Fruit fly (Drosophila melanogaster) whole organism, embryonic: ENCODE results near the gene CG7742.

Experiments used
- Asciz ChIP-seq: fragments of 200-800 bp; sonication (Bioruptor generic); optimal IDR thresholded peaks from 2 replicates; lab custom pipeline; 2017; ENCODE audit warnings: missing biosample characterization, mild to moderate bottlenecking, missing genetic modification characterization, missing genetic modification reagents
- CG10565 ChIP-seq: fragments of 200-800 bp; sonication (Bioruptor generic); optimal IDR thresholded peaks from 3 replicates; lab custom pipeline; 2016; ENCODE audit warnings: missing biosample characterization, mild to moderate bottlenecking, missing genetic modification characterization
- CG11560 ChIP-seq: fragments of 200-800 bp; sonication (Bioruptor generic); IDR thresholded peaks from 3 replicates; pipeline ENCODE4 v1.3.6; 2022; ENCODE audit warnings: missing biosample characterization, missing genetic modification characterization
- CG13287 ChIP-seq: fragments of 200-800 bp; sonication (Bioruptor generic); IDR thresholded peaks from 2 replicates; pipeline ENCODE4 v1.3.6; 2022; ENCODE audit warnings: missing biosample characterization, missing genetic modification characterization; ENCODE audit not compliant: partially characterized antibody
- CG13424 ChIP-seq: fragments of 200-800 bp; sonication (Bioruptor generic); optimal IDR thresholded peaks from 2 replicates; lab custom pipeline; 2019; ENCODE audit warnings: missing biosample characterization, mild to moderate bottlenecking, missing genetic modification characterization, moderate library complexity
- CG15601 ChIP-seq: fragments of 200-800 bp; sonication (Bioruptor generic); optimal IDR thresholded peaks from 3 replicates; lab custom pipeline; 2019; ENCODE audit warnings: missing biosample characterization, mild to moderate bottlenecking, missing genetic modification characterization, moderate library complexity
- CG1602 ChIP-seq: fragments of 200-800 bp; sonication (Bioruptor generic); optimal IDR thresholded peaks from 3 replicates; lab custom pipeline; 2016; ENCODE audit warnings: missing biosample characterization, missing genetic modification characterization
- CG17802 ChIP-seq: fragments of 200-800 bp; sonication (Bioruptor generic); optimal IDR thresholded peaks from 2 replicates; lab custom pipeline; 2018; ENCODE audit warnings: missing biosample characterization, mild to moderate bottlenecking, missing genetic modification characterization, moderate library complexity
- CG17829 ChIP-seq: fragments of 200-800 bp; optimal IDR thresholded peaks from 2 replicates; lab custom pipeline; 2019; ENCODE audit warnings: missing biosample characterization, mild to moderate bottlenecking, missing genetic modification characterization, moderate library complexity
- CG2199 ChIP-seq: fragments of 200-800 bp; sonication (Bioruptor generic); IDR thresholded peaks from 3 replicates; pipeline ENCODE4 v1.3.6; 2022; ENCODE audit warnings: missing biosample characterization, missing genetic modification characterization
- CG31388 ChIP-seq: fragments of 200-800 bp; sonication (Bioruptor generic); optimal IDR thresholded peaks from 2 replicates; lab custom pipeline; 2016; ENCODE audit warnings: missing biosample characterization, missing genetic modification characterization
- CG3838 ChIP-seq: fragments of 200-800 bp; sonication (Bioruptor generic); optimal IDR thresholded peaks from 3 replicates; lab custom pipeline; 2016; ENCODE audit warnings: missing biosample characterization, missing genetic modification characterization
- CG3847 ChIP-seq: fragments of 200-800 bp; sonication (Bioruptor generic); IDR thresholded peaks from 2 replicates; pipeline ENCODE4 v1.3.6; 2022; ENCODE audit warnings: missing biosample characterization, missing genetic modification characterization
- CG42726 ChIP-seq: fragments of 200-800 bp; sonication (Bioruptor generic); IDR thresholded peaks from 2 replicates; pipeline ENCODE4 v1.3.6; 2022; ENCODE audit warnings: missing biosample characterization, missing genetic modification characterization; ENCODE audit not compliant: partially characterized antibody
- CG6765 ChIP-seq: fragments of 200-800 bp; sonication (Bioruptor generic); optimal IDR thresholded peaks from 3 replicates; lab custom pipeline; 2017; ENCODE audit warnings: missing biosample characterization, mild to moderate bottlenecking, missing genetic modification characterization
- CG7372 ChIP-seq: fragments of 200-800 bp; sonication (Bioruptor generic); IDR thresholded peaks from 2 replicates; pipeline ENCODE4 v1.3.6; 2022; ENCODE audit warnings: missing biosample characterization, missing genetic modification characterization
- CG8388 ChIP-seq: fragments of 200-800 bp; sonication (Bioruptor generic); optimal IDR thresholded peaks from 2 replicates; lab custom pipeline; 2019; ENCODE audit warnings: missing biosample characterization, mild to moderate bottlenecking, missing genetic modification characterization, moderate library complexity
- D19B ChIP-seq: fragments of 200-800 bp; sonication (Bioruptor generic); optimal IDR thresholded peaks from 2 replicates; lab custom pipeline; 2017; ENCODE audit warnings: missing biosample characterization, mild to moderate bottlenecking, missing genetic modification characterization
- Dbx ChIP-seq: fragments of 200-800 bp; sonication (Bioruptor generic); IDR thresholded peaks from 3 replicates; pipeline ENCODE4 v1.3.6; 2022; ENCODE audit warnings: missing biosample characterization, missing genetic modification characterization
- Dll ChIP-seq: fragments of 200-800 bp; sonication (Bioruptor generic); IDR thresholded peaks from 4 replicates; pipeline ENCODE4 v1.3.6; 2022; ENCODE audit warnings: missing biosample characterization, missing genetic modification characterization; ENCODE audit not compliant: partially characterized antibody
- Doc2 ChIP-seq: fragments of 200-800 bp; sonication (Bioruptor generic); IDR thresholded peaks from 2 replicates; pipeline ENCODE4 v1.3.6; 2022; ENCODE audit warnings: missing biosample characterization, missing genetic modification characterization
- Drgx ChIP-seq: fragments of 200-800 bp; sonication (Bioruptor generic); IDR thresholded peaks from 2 replicates; pipeline ENCODE4 v1.3.6; 2022; ENCODE audit warnings: missing biosample characterization, missing genetic modification characterization
- E2f2 ChIP-seq: fragments of 200-800 bp; sonication (Bioruptor generic); IDR thresholded peaks from 2 replicates; pipeline ENCODE4 v1.3.6; 2022; ENCODE audit warnings: missing biosample characterization, missing genetic modification characterization
- ERR ChIP-seq: fragments of 200-800 bp; sonication (Bioruptor generic); optimal IDR thresholded peaks from 2 replicates; lab custom pipeline; 2016; ENCODE audit warnings: missing biosample characterization, missing genetic modification characterization
- Ets65A ChIP-seq: fragments of 200-800 bp; sonication (Bioruptor generic); peaks from one replicate; lab custom pipeline; 2016; ENCODE audit warnings: missing biosample characterization, missing genetic modification characterization
- HLH4C ChIP-seq: fragments of 200-800 bp; sonication (Bioruptor generic); IDR thresholded peaks from 3 replicates; pipeline ENCODE4 v1.3.6; 2022; ENCODE audit warnings: missing biosample characterization, missing genetic modification characterization; ENCODE audit not compliant: partially characterized antibody
- HmgD ChIP-seq: fragments of 200-800 bp; sonication (Bioruptor generic); optimal IDR thresholded peaks from 3 replicates; lab custom pipeline; 2016; ENCODE audit warnings: missing biosample characterization, missing genetic modification characterization
- Hr51 ChIP-seq, 2 experiments: fragments of 200-800 bp; sonication (Bioruptor generic); optimal IDR thresholded peaks; 2 replicates in 1 of 2; 3 replicates in 1 of 2; lab custom pipeline; 2016 to 2018; ENCODE audit warnings: missing biosample characterization in 2 of 2, missing genetic modification characterization in 2 of 2, mild to moderate bottlenecking in 1 of 2, moderate library complexity in 1 of 2
- Kr ChIP-seq: fragments of 200-800 bp; sonication (Bioruptor generic); optimal IDR thresholded peaks from 2 replicates; lab custom pipeline; 2017; ENCODE audit warnings: missing biosample characterization, mild to moderate bottlenecking, missing genetic modification characterization
- MTF-1 ChIP-seq: fragments of 200-800 bp; sonication (Bioruptor generic); optimal IDR thresholded peaks from 2 replicates; lab custom pipeline; 2018; ENCODE audit warnings: missing biosample characterization, mild to moderate bottlenecking, missing genetic modification characterization, borderline replicate concordance
- Max ChIP-seq: fragments of 200-800 bp; sonication (Bioruptor generic); optimal IDR thresholded peaks from 2 replicates; lab custom pipeline; 2016; ENCODE audit warnings: missing biosample characterization, mild to moderate bottlenecking, missing genetic modification characterization
- NfI ChIP-seq: fragments of 200-800 bp; sonication (Bioruptor generic); optimal IDR thresholded peaks from 3 replicates; lab custom pipeline; 2018; ENCODE audit warnings: missing biosample characterization, mild to moderate bottlenecking, missing genetic modification characterization, moderate library complexity
- TFAM ChIP-seq: fragments of 200-800 bp; sonication (Bioruptor generic); optimal IDR thresholded peaks from 2 replicates; lab custom pipeline; 2017; ENCODE audit warnings: missing biosample characterization, missing genetic modification characterization, inconsistent platforms
- Xbp1 ChIP-seq: fragments of 200-800 bp; sonication (Bioruptor generic); optimal IDR thresholded peaks from 3 replicates; lab custom pipeline; 2016; ENCODE audit warnings: missing biosample characterization, mild to moderate bottlenecking, missing genetic modification characterization
- chn ChIP-seq: fragments of 200-800 bp; sonication (Bioruptor generic); optimal IDR thresholded peaks from 2 replicates; lab custom pipeline; 2016; ENCODE audit warnings: missing biosample characterization, missing genetic modification characterization
- eyg ChIP-seq: fragments of 200-800 bp; sonication (Bioruptor generic); optimal IDR thresholded peaks from 3 replicates; lab custom pipeline; 2016; ENCODE audit warnings: missing biosample characterization, missing genetic modification characterization
- fd64A ChIP-seq: fragments of 200-800 bp; sonication (Bioruptor generic); optimal IDR thresholded peaks from 3 replicates; lab custom pipeline; 2018; ENCODE audit warnings: missing biosample characterization, mild to moderate bottlenecking, missing genetic modification characterization
- fu2 ChIP-seq: fragments of 200-800 bp; sonication (Bioruptor generic); optimal IDR thresholded peaks from 2 replicates; lab custom pipeline; 2016; ENCODE audit warnings: missing biosample characterization, missing genetic modification characterization
- gce ChIP-seq: fragments of 200-800 bp; sonication (Bioruptor generic); IDR thresholded peaks from 3 replicates; pipeline ENCODE4 v1.3.6; 2022; ENCODE audit warnings: missing biosample characterization, missing genetic modification characterization
- grau ChIP-seq: fragments of 200-800 bp; optimal IDR thresholded peaks from 3 replicates; lab custom pipeline; 2019; ENCODE audit warnings: missing biosample characterization, mild to moderate bottlenecking, missing genetic modification characterization, moderate library complexity
- ken ChIP-seq: fragments of 200-800 bp; sonication (Bioruptor generic); IDR thresholded peaks from 3 replicates; pipeline ENCODE4 v1.3.6; 2022; ENCODE audit warnings: missing biosample characterization, missing genetic modification characterization
- mld ChIP-seq: fragments of 200-800 bp; sonication (Bioruptor generic); IDR thresholded peaks from 3 replicates; pipeline ENCODE4 v1.3.6; 2022; ENCODE audit warnings: missing biosample characterization, missing genetic modification characterization; ENCODE audit not compliant: partially characterized antibody
- nerfin-1 ChIP-seq: fragments of 200-800 bp; sonication (Bioruptor generic); optimal IDR thresholded peaks from 3 replicates; lab custom pipeline; 2019; ENCODE audit warnings: missing biosample characterization, mild to moderate bottlenecking, missing genetic modification characterization, moderate library complexity
- odd ChIP-seq: fragments of 200-800 bp; sonication (Bioruptor generic); optimal IDR thresholded peaks from 2 replicates; lab custom pipeline; 2017; ENCODE audit warnings: missing biosample characterization, mild to moderate bottlenecking, missing genetic modification characterization
- pb ChIP-seq: fragments of 200-800 bp; sonication (Bioruptor generic); optimal IDR thresholded peaks from 3 replicates; lab custom pipeline; 2016; ENCODE audit warnings: missing biosample characterization, missing genetic modification characterization
- psq ChIP-seq: fragments of 200-800 bp; sonication (Bioruptor generic); optimal IDR thresholded peaks from 2 replicates; lab custom pipeline; 2017; ENCODE audit warnings: missing biosample characterization, missing genetic modification characterization
- run ChIP-seq: fragments of 200-800 bp; sonication (Bioruptor generic); optimal IDR thresholded peaks from 3 replicates; lab custom pipeline; 2018; ENCODE audit warnings: missing biosample characterization, mild to moderate bottlenecking, missing genetic modification characterization
- sima ChIP-seq: fragments of 200-800 bp; sonication (Bioruptor generic); optimal IDR thresholded peaks from 2 replicates; lab custom pipeline; 2016; ENCODE audit warnings: missing biosample characterization, missing genetic modification characterization
- tgo ChIP-seq: fragments of 200-800 bp; sonication (Bioruptor generic); IDR thresholded peaks from 3 replicates; pipeline ENCODE4 v1.3.6; 2022; ENCODE audit warnings: missing biosample characterization, missing genetic modification characterization
- zf30C ChIP-seq: fragments of 200-800 bp; sonication (Bioruptor generic); optimal IDR thresholded peaks from 3 replicates; lab custom pipeline; 2018; ENCODE audit warnings: missing biosample characterization, mild to moderate bottlenecking, missing genetic modification characterization

The CG7742 gene

DNA sequence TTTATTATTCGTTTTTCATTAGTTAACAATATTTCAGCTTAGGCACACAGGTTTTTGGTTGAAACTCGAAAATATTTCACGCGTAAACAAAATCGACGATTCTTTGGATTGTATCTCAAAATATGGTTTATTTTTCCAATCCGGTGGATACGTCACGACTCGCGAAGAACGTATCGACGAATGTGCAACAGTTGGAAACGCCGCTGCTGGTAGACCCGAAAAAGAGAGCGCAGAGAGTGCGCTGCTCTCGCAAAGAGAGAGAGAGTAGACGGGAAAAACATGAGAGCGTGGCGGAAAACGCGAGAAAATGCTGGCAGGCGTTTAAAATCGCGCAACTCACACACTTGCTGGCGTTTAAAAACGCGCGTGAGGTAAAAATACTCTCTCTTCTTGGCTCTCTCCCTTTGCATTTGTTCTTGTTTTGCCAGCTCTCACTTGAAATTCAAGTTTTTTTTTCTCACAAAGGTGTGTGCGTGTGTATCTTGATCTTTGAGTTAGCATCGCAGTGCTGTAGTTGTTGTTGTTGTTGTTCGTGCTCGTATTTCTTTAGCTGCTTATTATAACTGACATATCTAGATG lies 22.4 kb upstream of the CG7742 start (continued):
- TF ChIP-seq gce = 0 out of 3 replicates have a peak, but pooled peaks have one; percentile 49
- TF ChIP-seq Dll (GFP tag; lab: Robert Waterston, UW) = peak; percentile 76
- no peak for TF ChIP-seq CG3847 (GFP tag; lab: Robert Waterston, UW)
- TF ChIP-seq tgo (GFP tag; lab: Robert Waterston, UW) = no peak
- no peak for TF ChIP-seq Hr51 (GFP tag; optimal IDR thresholded peaks at IDR 0.05; lab: Kevin White, UChicago)
- TF ChIP-seq CG7372 (GFP tag; lab: Robert Waterston, UW) = no peak
- no peak for TF ChIP-seq grau (tag; lab: Kevin White, UChicago)
- TF ChIP-seq TFAM = no peak
- TF ChIP-seq fd64A = no peak
- no peak for TF ChIP-seq CG1602
- TF ChIP-seq CG8388 = peak; percentile 6
- TF ChIP-seq CG6765 (GFP tag; lab: Kevin White, UChicago) = no peak
- TF ChIP-seq CG17829 = peak; percentile 10
- TF ChIP-seq CG42726 = no peak
- TF ChIP-seq Asciz = peak; percentile 33
- no peak for TF ChIP-seq sima (GFP tag; lab: Kevin White, UChicago)
- 0 out of 2 replicates have a peak, but pooled peaks have one; percentile 19 for TF ChIP-seq E2f2 (GFP tag; lab: Robert Waterston, UW)
- peak; percentile 18; the same call in 1 of the 3 replicates for TF ChIP-seq Dbx (GFP tag; lab: Robert Waterston, UW)
- no peak for TF ChIP-seq Drgx
- peak; percentile 12; the same call in 1 of the 3 replicates for TF ChIP-seq ken
- no peak for TF ChIP-seq NfI (GFP tag; lab: Kevin White, UChicago)
- TF ChIP-seq Kr = no peak
- TF ChIP-seq Ets65A = no peak
- no peak for TF ChIP-seq CG3838 (GFP tag; lab: Kevin White, UChicago)
- TF ChIP-seq CG11560 (tag; lab: Robert Waterston, UW) = no peak
- TF ChIP-seq chn (GFP tag; lab: Kevin White, UChicago) = no peak
- peak; percentile 87 for TF ChIP-seq CG2199
- no peak for TF ChIP-seq pb (GFP tag; lab: Kevin White, UChicago)
- no peak for TF ChIP-seq D19B (GFP tag; lab: Kevin White, UChicago)
- no peak for TF ChIP-seq zf30C
- no peak for TF ChIP-seq ERR (GFP tag; lab: Kevin White, UChicago)
- TF ChIP-seq CG10565 (GFP tag; lab: Kevin White, UChicago) = no peak
- peak; percentile 31 for TF ChIP-seq nerfin-1 (tag; lab: Kevin White, UChicago)
- no peak for TF ChIP-seq run (tag; lab: Kevin White, UChicago)
- TF ChIP-seq HLH4C (GFP tag; lab: Robert Waterston, UW) = 0 out of 3 replicates have a peak, but pooled peaks have one; percentile 14
- TF ChIP-seq odd (GFP tag; lab: Kevin White, UChicago) = peak; percentile 13
- TF ChIP-seq fu2 (GFP tag; lab: Kevin White, UChicago) = no peak
- TF ChIP-seq eyg (GFP tag; lab: Kevin White, UChicago) = no peak
- peak; percentile 62 for TF ChIP-seq MTF-1
- TF ChIP-seq Doc2 (GFP tag; lab: Robert Waterston, UW) = no peak
- peak; percentile 76 for TF ChIP-seq CG13287 (GFP tag; lab: Robert Waterston, UW)
- no peak for TF ChIP-seq CG17802 (tag; lab: Kevin White, UChicago)
- no peak for TF ChIP-seq psq (GFP tag; lab: Kevin White, UChicago)
- 0 out of 3 replicates have a peak, but pooled peaks have one; percentile 23 for TF ChIP-seq mld (GFP tag; lab: Robert Waterston, UW)
- no peak for TF ChIP-seq Xbp1
- TF ChIP-seq CG13424 (tag; lab: Kevin White, UChicago) = no peak
- no peak for TF ChIP-seq Max
- no peak for TF ChIP-seq CG31388 (GFP tag; lab: Kevin White, UChicago)
- TF ChIP-seq HmgD (GFP tag; lab: Kevin White, UChicago) = no peak
- peak; percentile 36 for TF ChIP-seq CG15601 (tag; lab: Kevin White, UChicago)
